Fruit fly (Drosophila melanogaster) whole organism, wandering third instar larva: ENCODE measurements around the gene eater.

Experiments used
- Abd-B ChIP-seq: fragments of >200 bp; optimal IDR thresholded peaks from 2 replicates; lab custom pipeline; 2017; ENCODE audit warnings: missing biosample characterization, missing genetic modification characterization
- CG32264 ChIP-seq: fragments of 200-800 bp; sonication (Bioruptor generic); optimal IDR thresholded peaks from 2 replicates; lab custom pipeline; 2016; ENCODE audit warnings: missing biosample characterization, missing genetic modification characterization
- CG9705 ChIP-seq: fragments of 200-800 bp; sonication (Bioruptor generic); optimal IDR thresholded peaks from 2 replicates; lab custom pipeline; 2018; ENCODE audit warnings: missing biosample characterization, mild to moderate bottlenecking, missing genetic modification characterization
- Dfd ChIP-seq: fragments of >200 bp; optimal IDR thresholded peaks from 2 replicates; lab custom pipeline; 2017; ENCODE audit warnings: missing biosample characterization, missing genetic modification characterization
- Hr78 ChIP-seq: fragments of >200 bp; optimal IDR thresholded peaks from 2 replicates; lab custom pipeline; 2017; ENCODE audit warnings: missing biosample characterization, missing genetic modification characterization
- Myc ChIP-seq: fragments of >200 bp; optimal IDR thresholded peaks from 2 replicates; lab custom pipeline; 2017
- Rel ChIP-seq, 2 experiments: fragments of 200-800 bp; sonication (Bioruptor generic) in 1 of 2; optimal IDR thresholded peaks; 2 replicates in 1 of 2; 3 replicates in 1 of 2; lab custom pipeline; 2016 to 2019; ENCODE audit warnings: mild to moderate bottlenecking in 2 of 2, missing biosample characterization in 2 of 2, missing genetic modification characterization in 2 of 2, moderate library complexity in 1 of 2
- Sp1 ChIP-seq: fragments of 200-800 bp; sonication (Bioruptor generic); optimal IDR thresholded peaks from 3 replicates; lab custom pipeline; 2019; ENCODE audit warnings: missing biosample characterization, mild to moderate bottlenecking, missing genetic modification characterization, moderate library complexity
- dmrt93B ChIP-seq: fragments of 200-800 bp; sonication (Bioruptor generic); optimal IDR thresholded peaks from 2 replicates; lab custom pipeline; 2018; ENCODE audit warnings: missing biosample characterization, mild to moderate bottlenecking, missing genetic modification characterization
- h ChIP-seq: fragments of 200-800 bp; sonication (Bioruptor generic); optimal IDR thresholded peaks from 3 replicates; lab custom pipeline; 2016; ENCODE audit warnings: missing biosample characterization, mild to moderate bottlenecking, missing genetic modification characterization
- jim ChIP-seq: fragments of 175-275, 200-325 bp; sonication (Bioruptor generic); optimal IDR thresholded peaks from 2 replicates; lab custom pipeline; 2016; ENCODE audit warnings: missing biosample characterization, mild to moderate bottlenecking, missing genetic modification characterization
- lola ChIP-seq: fragments of >200 bp; optimal IDR thresholded peaks from 2 replicates; lab custom pipeline; 2017; ENCODE audit warnings: missing biosample characterization, missing genetic modification characterization
- sage ChIP-seq: fragments of 200-800 bp; sonication (Bioruptor generic); optimal IDR thresholded peaks from 2 replicates; lab custom pipeline; 2016; ENCODE audit warnings: missing biosample characterization, mild to moderate bottlenecking, missing genetic modification characterization
- sv ChIP-seq: fragments of 200-800 bp; sonication (Bioruptor generic); optimal IDR thresholded peaks from 3 replicates; lab custom pipeline; 2016; ENCODE audit warnings: missing biosample characterization, missing genetic modification characterization

- TF ChIP-seq Myc = no peak
- TF ChIP-seq Sp1 (GFP tag; lab: Kevin White, UChicago) = no peak
- no peak for TF ChIP-seq jim (GFP tag; lab: Kevin White, UChicago)
- TF ChIP-seq dmrt93B = no peak
- TF ChIP-seq Abd-B = no peak
- TF ChIP-seq Rel (GFP tag; optimal IDR thresholded peaks at IDR 0.05; lab: Kevin White, UChicago) = no peak
- no peak for TF ChIP-seq Rel (tag; optimal IDR thresholded peaks at IDR 0.05; lab: Kevin White, UChicago)
- TF ChIP-seq sv (GFP tag; lab: Kevin White, UChicago) = no peak
- no peak for TF ChIP-seq sage (GFP tag; lab: Kevin White, UChicago)
- TF ChIP-seq Dfd = no peak
- no peak for TF ChIP-seq CG9705 (GFP tag; lab: Kevin White, UChicago)
- TF ChIP-seq lola = no peak
- TF ChIP-seq Hr78 (GFP tag; lab: Kevin White, UChicago) = no peak
- TF ChIP-seq h (GFP tag; lab: Kevin White, UChicago) = no peak
- no peak for TF ChIP-seq CG32264 (GFP tag; lab: Kevin White, UChicago)
Measured at dm6 chr3R:27133992-27134391, 34.5 kb upstream of the eater start.
